Worm (Caenorhabditis elegans): ENCODE results near the gene srx-118.

- TF ChIP-seq flt-1 (GFP tag; IDR thresholded peaks at IDR 0.05) (no peak), tbx-37 (GFP tag; conservative IDR thresholded peaks at IDR 0.05) (no peak), hnd-1 (tag; optimal IDR thresholded peaks at IDR 0.05) (no peak), ama-1 (optimal IDR thresholded peaks at IDR 0.05) (no peak), hmg-4 (GFP tag; optimal IDR thresholded peaks at IDR 0.05) (no peak), ets-7 (tag; optimal IDR thresholded peaks at IDR 0.05) (no peak), scrt-1 (GFP tag; IDR thresholded peaks at IDR 0.05) (no peak), tra-4 (tag; optimal IDR thresholded peaks at IDR 0.05) (no peak), B0310.2 (tag; optimal IDR thresholded peaks at IDR 0.05) (no peak), sea-1 (GFP tag; conservative IDR thresholded peaks at IDR 0.05) (no peak), aly-1 (tag; optimal IDR thresholded peaks at IDR 0.05) (no peak)
Observed at ce11 chrII:12502784-12503183, 22.8 kb upstream of the srx-118 start, which contains the start of gene ador-1.

All from whole organism, early embryonic.